Worm (Caenorhabditis elegans): Measurements from ENCODE around the gene best-3.

DNA sequence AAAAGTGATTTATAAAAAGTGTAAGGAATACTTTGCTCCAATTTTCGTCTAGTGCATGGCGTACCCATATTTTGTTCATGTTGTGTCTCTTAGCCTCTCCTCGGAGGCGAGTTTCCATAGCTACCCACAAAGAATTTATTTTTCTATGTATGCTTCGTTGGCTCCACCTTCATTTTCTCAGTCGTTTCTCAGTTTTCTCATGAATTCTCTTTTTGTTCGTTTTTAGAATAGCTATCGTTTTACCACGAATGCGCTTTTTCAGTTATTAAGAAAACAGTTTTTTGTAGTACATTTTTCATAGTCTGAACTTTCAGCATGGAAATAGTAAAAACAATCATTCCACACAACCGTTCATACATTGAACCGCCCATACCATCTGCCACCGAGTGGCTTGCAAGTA lies 6.4 kb upstream of the best-3 start, which contains the start of gene osta-1:
- TF ChIP-seq lin-39 (tag; optimal IDR thresholded peaks at IDR 0.05): no peak
- no peak for TF ChIP-seq mml-1 (tag; optimal IDR thresholded peaks at IDR 0.05)
- TF ChIP-seq ama-1 (optimal IDR thresholded peaks at IDR 0.05): no peak
- no peak for TF ChIP-seq daf-12 (tag; optimal IDR thresholded peaks at IDR 0.05)
- TF ChIP-seq nhr-28 (tag; optimal IDR thresholded peaks at IDR 0.05): no peak
